In genomic region chrX:5888933-5889332, dm6 we compare ENCODE assay signal across 1 fruit fly cellular context.
TF ChIP-seq lines count a peak whose summit lies in the region.

No protein-coding gene starts in this region.

TF ChIP-seq in whole organism, embryonic, 481 proteins besides CTCF, POLR2A, EP300 and RAD21 (continued from another document):
- TF ChIP-seq gce (GFP tag; IDR thresholded peaks at IDR 0.05; lab: Robert Waterston, UW) (no peak), ATbp (GFP tag; optimal IDR thresholded peaks at IDR 0.05; lab: Kevin White, UChicago) (peak; percentile 57), grn (GFP tag; optimal IDR thresholded peaks at IDR 0.05; lab: Kevin White, UChicago) (peak; percentile 0), CG8388 (GFP tag; optimal IDR thresholded peaks at IDR 0.05; lab: Kevin White, UChicago) (peak; percentile 12), sima (GFP tag; optimal IDR thresholded peaks at IDR 0.05; lab: Kevin White, UChicago) (no peak), ewg (GFP tag; optimal IDR thresholded peaks at IDR 0.05; lab: Kevin White, UChicago) (peak; percentile 52), Atf3 (GFP tag; optimal IDR thresholded peaks at IDR 0.05; lab: Kevin White, UChicago) (no peak), CG12391 (tag; optimal IDR thresholded peaks at IDR 0.05; lab: Kevin White, UChicago) (peak; percentile 42), CG10267 (tag; optimal IDR thresholded peaks at IDR 0.05; lab: Kevin White, UChicago) (peak; percentile 33), CG10147 (GFP tag; optimal IDR thresholded peaks at IDR 0.05; lab: Kevin White, UChicago) (no peak), Xrp1 (GFP tag; IDR thresholded peaks at IDR 0.05; lab: Robert Waterston, UW) (peak; percentile 79), Hmr (GFP tag; optimal IDR thresholded peaks at IDR 0.05; lab: Kevin White, UChicago) (peak; percentile 27), Oaz (GFP tag; IDR thresholded peaks at IDR 0.05; lab: Robert Waterston, UW) (no peak), Dek (tag; optimal IDR thresholded peaks at IDR 0.05; lab: Kevin White, UChicago) (no peak), Med (GFP tag; lab: Kevin White, UChicago) (peak; percentile 80), gem (tag; optimal IDR thresholded peaks at IDR 0.05; lab: Kevin White, UChicago) (peak; percentile 47), HmgZ (tag; optimal IDR thresholded peaks at IDR 0.05; lab: Kevin White, UChicago) (no peak), ci (GFP tag; IDR thresholded peaks at IDR 0.05; lab: Robert Waterston, UW) (peak; percentile 70; the same call in 1 of the 3 replicates)
